Fruit fly (Drosophila melanogaster): ENCODE data around the gene CG8945.

CG8945 gene

DNA sequence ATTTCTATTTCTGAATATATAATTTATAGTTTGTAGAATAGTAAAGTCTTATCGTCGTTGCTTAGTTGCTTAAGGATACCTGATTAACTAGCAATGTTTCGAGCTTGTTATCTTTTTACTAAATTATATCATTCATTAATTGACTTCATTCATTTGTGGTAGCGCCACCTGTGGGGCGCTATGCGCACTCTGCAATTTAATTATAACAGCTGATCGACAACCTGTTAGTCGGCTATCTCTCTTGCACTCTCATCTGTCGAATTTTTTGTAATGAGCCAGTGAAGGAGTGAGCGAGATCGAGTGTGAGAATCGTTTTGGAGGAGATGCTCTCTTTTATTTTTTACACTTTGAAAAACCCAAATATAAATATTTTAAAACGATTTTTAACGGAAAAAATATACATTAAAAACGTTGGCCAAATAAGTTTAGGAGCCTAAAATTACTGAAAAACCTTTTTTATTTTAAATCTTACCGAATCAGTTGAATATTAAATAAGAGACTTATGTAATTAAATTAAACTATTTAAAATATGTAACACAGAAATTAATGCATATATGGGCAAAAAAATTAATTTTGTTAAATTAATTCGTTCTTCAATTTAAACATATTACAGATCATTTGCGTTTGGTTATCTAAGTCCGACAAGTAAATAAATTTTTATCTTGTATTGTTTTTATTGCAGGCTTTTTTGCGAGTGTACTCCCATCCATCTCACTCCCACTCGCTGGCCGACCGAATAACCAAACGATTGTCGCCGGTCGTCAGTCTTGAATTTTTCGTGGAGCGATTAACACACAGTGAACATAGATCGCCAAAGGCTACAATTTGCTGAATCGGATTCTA, 3.8 kb upstream of the CG8945 start, which contains the start of the genes CG16700 and CG4991:
Gene CG16700, plus strand, starts transcription at position 793 of the 843 bp plus-strand sequence.
Gene CG4991, plus strand, starts transcription at position 793 of the 843 bp plus-strand sequence.
- TF ChIP-seq CG12768 (GFP tag; optimal IDR thresholded peaks at IDR 0.05) (peak; percentile 21), CG33017 (tag; optimal IDR thresholded peaks at IDR 0.05) (peak; percentile 63), kay (GFP tag; ENCODE audit: borderline replicate concordance) (no peak), ovo (GFP tag; optimal IDR thresholded peaks at IDR 0.05) (no peak), CG5204 (GFP tag; optimal IDR thresholded peaks at IDR 0.05) (no peak), cic (GFP tag; optimal IDR thresholded peaks at IDR 0.05) (no peak), CG11617 (GFP tag; optimal IDR thresholded peaks at IDR 0.05) (peak; percentile 82), CG14711 (tag; optimal IDR thresholded peaks at IDR 0.05) (peak; percentile 54), toe (GFP tag; optimal IDR thresholded peaks at IDR 0.05) (no peak), Clk (GFP tag; optimal IDR thresholded peaks at IDR 0.05) (no peak), pad (GFP tag; optimal IDR thresholded peaks at IDR 0.05) (peak; percentile 60), CG1620 (GFP tag; optimal IDR thresholded peaks at IDR 0.05) (no peak), CG7045 (GFP tag; optimal IDR thresholded peaks at IDR 0.05) (peak; percentile 32), CG7101 (tag; optimal IDR thresholded peaks at IDR 0.05) (peak; percentile 70), Hr96 (GFP tag; optimal IDR thresholded peaks at IDR 0.05) (no peak), Crg-1 (GFP tag; optimal IDR thresholded peaks at IDR 0.05) (no peak), bab1 (GFP tag; optimal IDR thresholded peaks at IDR 0.05) (peak; percentile 61), Mnt (GFP tag; optimal IDR thresholded peaks at IDR 0.05) (no peak), tj (GFP tag; optimal IDR thresholded peaks at IDR 0.05) (peak; percentile 36), cnc (optimal IDR thresholded peaks at IDR 0.05) (no peak)

DNA sequence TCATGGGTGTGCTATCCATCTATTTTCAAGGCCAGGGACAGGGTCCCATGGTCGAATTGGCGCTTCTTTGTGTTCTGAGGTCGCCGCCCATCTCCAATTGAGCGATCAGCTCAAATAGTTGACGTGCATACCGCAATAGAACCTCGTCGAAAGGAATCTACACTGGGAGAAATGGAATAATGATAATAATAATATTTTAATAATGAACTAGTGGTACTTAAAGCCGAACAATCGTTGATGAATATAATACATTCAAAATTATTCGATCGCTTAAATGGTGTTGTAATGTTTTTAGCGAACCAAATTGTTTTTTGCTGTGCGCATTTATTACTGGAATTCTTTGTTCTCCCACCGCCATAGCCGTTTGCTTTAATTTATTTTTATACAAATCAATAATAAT, 3.1 kb upstream of the CG8945 start:
- no peak for TF ChIP-seq pad (GFP tag; optimal IDR thresholded peaks at IDR 0.05)
- no peak for TF ChIP-seq CG1620 (GFP tag; optimal IDR thresholded peaks at IDR 0.05)
- TF ChIP-seq Hr96 (GFP tag; optimal IDR thresholded peaks at IDR 0.05): no peak
- no peak for TF ChIP-seq toe (GFP tag; optimal IDR thresholded peaks at IDR 0.05)
- no peak for TF ChIP-seq Clk (GFP tag; optimal IDR thresholded peaks at IDR 0.05)
- TF ChIP-seq kay (GFP tag; ENCODE audit: borderline replicate concordance): no peak
- TF ChIP-seq CG12768 (GFP tag; optimal IDR thresholded peaks at IDR 0.05): no peak
- TF ChIP-seq Crg-1 (GFP tag; optimal IDR thresholded peaks at IDR 0.05): no peak
- no peak for TF ChIP-seq cic (GFP tag; optimal IDR thresholded peaks at IDR 0.05)
- TF ChIP-seq CG33017 (tag; optimal IDR thresholded peaks at IDR 0.05): no peak
- no peak for TF ChIP-seq cnc (optimal IDR thresholded peaks at IDR 0.05)
- TF ChIP-seq CG7101 (tag; optimal IDR thresholded peaks at IDR 0.05): no peak
- no peak for TF ChIP-seq CG14711 (tag; optimal IDR thresholded peaks at IDR 0.05)
- TF ChIP-seq tj (GFP tag; optimal IDR thresholded peaks at IDR 0.05): no peak
- TF ChIP-seq CG5204 (GFP tag; optimal IDR thresholded peaks at IDR 0.05): no peak

DNA sequence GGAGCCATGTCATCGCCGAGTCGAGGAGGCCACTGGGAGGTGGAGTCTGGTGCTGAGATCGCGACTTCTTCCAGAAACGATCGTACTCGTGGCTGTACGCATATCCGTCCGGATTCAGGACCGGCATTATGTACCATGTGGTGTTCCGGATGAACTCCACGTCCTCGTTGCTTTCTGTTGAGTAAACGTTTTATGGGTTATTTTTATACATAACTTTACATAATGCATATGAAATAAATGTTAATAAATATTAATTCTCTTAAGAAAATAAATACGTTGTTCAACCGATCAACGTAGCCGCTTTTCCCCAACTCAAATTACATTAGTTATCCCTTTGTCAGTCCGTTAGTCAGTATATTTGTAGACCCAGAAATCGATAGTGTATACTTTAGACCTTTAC, 6.3 kb downstream of the CG8945 start, which contains the start of gene CG4955:
Gene CG4955, plus strand, starts transcription at position 301 of the 400 bp plus-strand sequence.
- no peak for TF ChIP-seq CG14711 (tag; optimal IDR thresholded peaks at IDR 0.05)

DNA sequence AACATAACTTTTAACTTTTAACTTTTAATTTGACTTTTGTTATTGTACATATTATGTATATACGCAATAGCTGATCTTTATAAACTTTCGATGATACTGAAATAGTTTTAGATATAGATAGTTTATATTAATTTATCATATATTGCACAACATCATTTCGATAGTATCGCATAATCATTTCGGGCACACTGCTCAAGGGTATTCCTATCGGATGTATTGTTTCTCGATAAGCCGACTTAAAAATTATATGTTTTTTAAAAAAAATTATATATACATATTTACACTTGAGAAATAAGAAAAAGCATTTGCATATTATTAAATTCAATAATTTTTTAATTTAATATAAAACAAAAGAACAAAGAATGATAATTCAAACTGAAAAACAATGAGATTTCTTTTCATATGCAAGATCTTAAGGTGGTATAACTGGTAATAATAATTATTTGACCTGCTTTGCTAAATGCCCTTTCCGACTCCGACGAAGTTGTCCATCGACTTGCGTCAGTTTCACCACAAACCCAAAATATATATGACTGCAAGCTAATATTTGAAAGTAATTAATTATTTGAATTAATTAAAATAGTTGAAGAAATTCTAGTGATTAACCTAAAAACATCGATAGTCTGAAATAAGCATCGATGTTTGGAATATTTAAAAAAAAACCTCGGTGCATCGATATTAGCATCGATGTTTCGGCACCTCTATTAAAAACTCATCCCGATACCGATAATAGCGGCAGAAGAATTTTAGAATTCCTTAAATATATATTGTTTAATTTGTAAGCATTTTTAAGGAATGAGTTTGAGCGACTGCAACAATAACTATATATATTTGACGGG, 9.1 kb downstream of the CG8945 start, which contains the start of gene CG4949:
Gene CG4949, plus strand, starts transcription at position 698 of the 839 bp plus-strand sequence.
- peak; percentile 15 for TF ChIP-seq CG11617 (GFP tag; optimal IDR thresholded peaks at IDR 0.05)
- peak; percentile 3 for TF ChIP-seq CG7101 (tag; optimal IDR thresholded peaks at IDR 0.05)
- TF ChIP-seq CG1620 (GFP tag; optimal IDR thresholded peaks at IDR 0.05): peak; percentile 30
- TF ChIP-seq Crg-1 (GFP tag; optimal IDR thresholded peaks at IDR 0.05): no peak
- TF ChIP-seq kay (GFP tag; ENCODE audit: borderline replicate concordance): peak; percentile 79
- TF ChIP-seq bab1 (GFP tag; optimal IDR thresholded peaks at IDR 0.05): no peak
- no peak for TF ChIP-seq Clk (GFP tag; optimal IDR thresholded peaks at IDR 0.05)
- TF ChIP-seq CG5204 (GFP tag; optimal IDR thresholded peaks at IDR 0.05): no peak

DNA sequence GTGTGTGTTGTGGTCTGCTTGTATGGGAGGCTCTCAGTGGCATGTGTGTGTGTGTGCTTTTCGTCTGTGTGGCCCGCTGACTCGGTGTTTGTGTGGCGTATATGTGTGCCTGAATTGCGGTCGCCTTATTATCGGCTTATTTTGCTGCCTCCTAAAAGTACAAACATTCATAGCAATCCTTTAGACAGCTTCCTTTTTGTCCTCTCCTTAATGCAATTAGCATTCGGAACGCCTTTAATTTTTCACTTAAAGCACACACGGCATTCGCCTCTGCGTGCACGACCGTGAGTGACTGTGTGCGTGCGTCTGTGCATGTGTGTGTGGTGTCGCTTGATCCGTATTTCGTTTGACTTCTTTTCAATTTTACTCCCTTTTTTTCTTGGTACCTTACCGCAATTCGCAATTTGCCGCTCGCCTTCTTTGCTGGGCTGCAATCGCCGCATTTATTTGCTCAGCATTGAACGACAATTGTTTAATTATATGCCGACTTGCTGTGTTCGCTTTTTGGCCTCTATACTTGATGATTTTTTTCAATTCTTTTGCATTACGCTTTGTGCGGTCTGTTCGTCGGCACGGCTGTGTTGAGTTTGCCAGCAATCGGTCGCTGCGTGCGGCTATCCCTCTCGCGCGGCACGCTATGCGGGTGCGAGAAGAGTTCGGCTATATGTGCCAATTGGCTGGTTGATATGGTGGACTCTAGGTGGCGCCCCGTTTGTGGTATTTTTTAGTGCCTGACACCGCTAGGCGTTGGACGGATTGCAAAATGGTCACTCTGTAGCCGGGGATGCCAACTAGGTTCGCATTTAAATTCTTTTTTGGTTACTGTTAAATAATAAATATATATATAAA, 10.0 kb downstream of the CG8945 start, which contains the start of gene wcy:
Gene wcy, minus strand, starts transcription at position 608 of the 849 bp plus-strand sequence.
- no peak for TF ChIP-seq CG5204 (GFP tag; optimal IDR thresholded peaks at IDR 0.05)
- TF ChIP-seq toe (GFP tag; optimal IDR thresholded peaks at IDR 0.05): no peak
- no peak for TF ChIP-seq Clk (GFP tag; optimal IDR thresholded peaks at IDR 0.05)
- TF ChIP-seq bab1 (GFP tag; optimal IDR thresholded peaks at IDR 0.05): peak; percentile 26
- no peak for TF ChIP-seq CG7101 (tag; optimal IDR thresholded peaks at IDR 0.05)
- TF ChIP-seq pad (GFP tag; optimal IDR thresholded peaks at IDR 0.05): peak; percentile 67
- TF ChIP-seq cic (GFP tag; optimal IDR thresholded peaks at IDR 0.05): no peak
- no peak for TF ChIP-seq kay (GFP tag; ENCODE audit: borderline replicate concordance)
- TF ChIP-seq CG11617 (GFP tag; optimal IDR thresholded peaks at IDR 0.05): no peak
- no peak for TF ChIP-seq CG7045 (GFP tag; optimal IDR thresholded peaks at IDR 0.05)
- TF ChIP-seq cnc (optimal IDR thresholded peaks at IDR 0.05): no peak
- TF ChIP-seq ovo (GFP tag; optimal IDR thresholded peaks at IDR 0.05): no peak
- peak; percentile 32 for TF ChIP-seq tj (GFP tag; optimal IDR thresholded peaks at IDR 0.05)
- TF ChIP-seq CG33017 (tag; optimal IDR thresholded peaks at IDR 0.05): no peak
- TF ChIP-seq CG14711 (tag; optimal IDR thresholded peaks at IDR 0.05): no peak
- no peak for TF ChIP-seq Hr96 (GFP tag; optimal IDR thresholded peaks at IDR 0.05)
- TF ChIP-seq CG1620 (GFP tag; optimal IDR thresholded peaks at IDR 0.05): peak; percentile 59
- TF ChIP-seq Crg-1 (GFP tag; optimal IDR thresholded peaks at IDR 0.05): peak; percentile 6
- TF ChIP-seq CG12768 (GFP tag; optimal IDR thresholded peaks at IDR 0.05): no peak
- peak; percentile 40 for TF ChIP-seq Mnt (GFP tag; optimal IDR thresholded peaks at IDR 0.05)

All from whole organism, adult.